Fruit fly (Drosophila melanogaster): ENCODE data around the gene Est-P.

DNA sequence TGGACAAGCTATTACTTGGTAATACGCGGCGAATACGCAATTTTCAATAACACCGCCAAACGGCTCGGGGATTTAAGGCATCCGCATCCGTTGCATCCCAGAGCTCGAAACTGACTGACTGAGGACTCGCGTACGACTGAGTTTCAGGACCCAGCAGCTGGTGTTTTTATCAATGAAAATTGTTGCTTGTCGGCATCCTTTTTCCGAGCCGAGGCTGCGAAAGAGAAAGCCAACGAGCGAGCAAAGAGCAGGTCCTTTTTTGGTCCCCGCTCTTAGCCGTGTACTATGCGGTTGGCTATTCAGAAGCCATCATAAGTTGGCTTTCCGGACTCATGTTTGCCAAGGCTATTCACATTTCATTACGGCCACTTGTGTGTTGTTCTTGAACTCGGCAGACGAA, 15.2 kb upstream of the Est-P start, which contains the start of gene Rh7:
- no peak for TF ChIP-seq CG17806 (tag; optimal IDR thresholded peaks at IDR 0.05)
- no peak for TF ChIP-seq CG4496 (GFP tag; IDR thresholded peaks at IDR 0.05)
- no peak for TF ChIP-seq EcR (GFP tag; optimal IDR thresholded peaks at IDR 0.05)
- TF ChIP-seq CG9948 (tag; optimal IDR thresholded peaks at IDR 0.05): no peak
- TF ChIP-seq CG12605 (GFP tag; IDR thresholded peaks at IDR 0.05): no peak
- TF ChIP-seq Ets98B (GFP tag; IDR thresholded peaks at IDR 0.05): no peak
- TF ChIP-seq CG14655 (GFP tag; optimal IDR thresholded peaks at IDR 0.05): no peak
- TF ChIP-seq Pif1A (GFP tag; optimal IDR thresholded peaks at IDR 0.05): no peak
- TF ChIP-seq Snoo (tag; optimal IDR thresholded peaks at IDR 0.05): no peak
- TF ChIP-seq D1 (tag; optimal IDR thresholded peaks at IDR 0.05): no peak
- no peak for TF ChIP-seq CG34367 (tag; optimal IDR thresholded peaks at IDR 0.05)
- no peak for TF ChIP-seq CG15710 (tag; optimal IDR thresholded peaks at IDR 0.05)
- TF ChIP-seq CG13204 (GFP tag; optimal IDR thresholded peaks at IDR 0.05): no peak
- TF ChIP-seq CG32121 (GFP tag; IDR thresholded peaks at IDR 0.05): no peak

All from whole organism, pupa.